Fruit fly (Drosophila melanogaster) whole organism, embryonic: ENCODE results near the gene Obp99a.

ENCODE experiments used
- Bdp1 ChIP-seq: fragments of 200-800 bp; sonication (Bioruptor generic); optimal IDR thresholded peaks from 3 replicates; lab custom pipeline; 2016; ENCODE audit warnings: missing biosample characterization, missing genetic modification characterization
- CG10366 ChIP-seq: fragments of 200-800 bp; sonication (Bioruptor generic); IDR thresholded peaks from 2 replicates; pipeline ENCODE4 v1.3.6; 2022; ENCODE audit warnings: missing biosample characterization, missing genetic modification characterization
- CG13424 ChIP-seq: fragments of 200-800 bp; sonication (Bioruptor generic); optimal IDR thresholded peaks from 2 replicates; lab custom pipeline; 2019; ENCODE audit warnings: missing biosample characterization, mild to moderate bottlenecking, missing genetic modification characterization, moderate library complexity
- CG14014 ChIP-seq: fragments of 200-800 bp; sonication (Bioruptor generic); IDR thresholded peaks from 2 replicates; pipeline ENCODE4 v1.3.6; 2022; ENCODE audit warnings: missing biosample characterization, missing genetic modification characterization
- CG15479 ChIP-seq: fragments of 200-800 bp; sonication (Bioruptor generic); optimal IDR thresholded peaks from 3 replicates; lab custom pipeline; 2019; ENCODE audit warnings: missing biosample characterization, mild to moderate bottlenecking, missing genetic modification characterization, moderate library complexity
- CG15514 ChIP-seq: fragments of 200-800 bp; sonication (Bioruptor generic); optimal IDR thresholded peaks from 3 replicates; lab custom pipeline; 2017; ENCODE audit warnings: missing biosample characterization, missing genetic modification characterization, mild to moderate bottlenecking, moderate library complexity, missing genetic modification reagents
- CG17385 ChIP-seq: fragments of 200-800 bp; sonication (Bioruptor generic); optimal IDR thresholded peaks from 3 replicates; lab custom pipeline; 2018; ENCODE audit warnings: missing biosample characterization, mild to moderate bottlenecking, missing genetic modification characterization
- CG2202 ChIP-seq: fragments of 200-800 bp; sonication (Bioruptor generic); optimal IDR thresholded peaks from 2 replicates; lab custom pipeline; 2018; ENCODE audit warnings: missing biosample characterization, mild to moderate bottlenecking, missing genetic modification characterization
- CG2712 ChIP-seq: fragments of 200-800 bp; optimal IDR thresholded peaks from 3 replicates; lab custom pipeline; 2019; ENCODE audit warnings: missing biosample characterization, mild to moderate bottlenecking, missing genetic modification characterization, moderate library complexity
- CG34224 ChIP-seq: fragments of 200-800 bp; sonication (Bioruptor generic); IDR thresholded peaks from 3 replicates; pipeline ENCODE4 v1.3.6; 2022; ENCODE audit warnings: missing biosample characterization, missing genetic modification characterization; ENCODE audit not compliant: partially characterized antibody
- CG34376 ChIP-seq: fragments of 200-800 bp; sonication (Bioruptor generic); optimal IDR thresholded peaks from 2 replicates; lab custom pipeline; 2018; ENCODE audit warnings: missing biosample characterization, mild to moderate bottlenecking, missing genetic modification characterization
- CG6689 ChIP-seq: fragments of 200-800 bp; sonication (Bioruptor generic); IDR thresholded peaks from 2 replicates; pipeline ENCODE4 v1.3.6; 2022; ENCODE audit warnings: missing biosample characterization, missing genetic modification characterization
- D19A ChIP-seq: fragments of 200-800 bp; optimal IDR thresholded peaks from 3 replicates; lab custom pipeline; 2019; ENCODE audit warnings: missing biosample characterization, mild to moderate bottlenecking, missing genetic modification characterization, moderate library complexity
- Dek ChIP-seq: fragments of 200-800 bp; sonication (Bioruptor generic); optimal IDR thresholded peaks from 3 replicates; lab custom pipeline; 2019; ENCODE audit warnings: missing biosample characterization, mild to moderate bottlenecking, missing genetic modification characterization, moderate library complexity
- Eip74EF ChIP-seq, 2 experiments: fragments of 200-800 bp in 1 of 2; fragments of >200 bp in 1 of 2; sonication (Bioruptor generic) in 1 of 2; optimal IDR thresholded peaks; 2 replicates each; lab custom pipeline; 2017 to 2019; ENCODE audit warnings: missing biosample characterization in 2 of 2, missing genetic modification characterization in 2 of 2, mild to moderate bottlenecking in 1 of 2, moderate library complexity in 1 of 2
- Hmx ChIP-seq: fragments of 200-800 bp; sonication (Bioruptor generic); optimal IDR thresholded peaks from 2 replicates; lab custom pipeline; 2016; ENCODE audit warnings: missing biosample characterization, missing genetic modification characterization
- Lhr ChIP-seq: fragments of 200-800 bp; sonication (Bioruptor generic); optimal IDR thresholded peaks from 3 replicates; lab custom pipeline; 2017; ENCODE audit warnings: mild to moderate bottlenecking, missing biosample characterization, missing genetic modification reagents, missing genetic modification characterization
- MESR4 ChIP-seq: fragments of 200-800 bp; sonication (Bioruptor generic); optimal IDR thresholded peaks from 2 replicates; lab custom pipeline; 2018; ENCODE audit warnings: missing biosample characterization, mild to moderate bottlenecking, missing genetic modification characterization, moderate library complexity
- Side ChIP-seq: fragments of 200-800 bp; sonication (Bioruptor generic); optimal IDR thresholded peaks from 2 replicates; lab custom pipeline; 2016; ENCODE audit warnings: missing biosample characterization, missing genetic modification characterization
- Sin3A ChIP-seq: fragments of >200 bp; optimal IDR thresholded peaks from 2 replicates; lab custom pipeline; 2018
- Ssrp ChIP-seq: fragments of 200-800 bp; sonication (Bioruptor generic); optimal IDR thresholded peaks from 2 replicates; lab custom pipeline; 2018; ENCODE audit warnings: missing biosample characterization, mild to moderate bottlenecking, missing genetic modification characterization, moderate library complexity
- aop ChIP-seq: fragments of 200-800 bp; sonication (Bioruptor generic); IDR thresholded peaks from 2 replicates; pipeline ENCODE4 v1.3.6; 2022; ENCODE audit warnings: missing biosample characterization, missing genetic modification characterization
- cg ChIP-seq: fragments of 200-800 bp; sonication (Bioruptor generic); optimal IDR thresholded peaks from 3 replicates; lab custom pipeline; 2019; ENCODE audit warnings: missing biosample characterization, mild to moderate bottlenecking, missing genetic modification characterization, moderate library complexity
- chinmo ChIP-seq: fragments of 200-800 bp; sonication (Bioruptor generic); IDR thresholded peaks from 4 replicates; pipeline ENCODE4 v1.3.6; 2022; ENCODE audit warnings: missing biosample characterization, missing genetic modification characterization; ENCODE audit not compliant: partially characterized antibody
- chn ChIP-seq: fragments of 200-800 bp; sonication (Bioruptor generic); optimal IDR thresholded peaks from 2 replicates; lab custom pipeline; 2016; ENCODE audit warnings: missing biosample characterization, missing genetic modification characterization
- crol ChIP-seq: fragments of 200-800 bp; sonication (Bioruptor generic); IDR thresholded peaks from 2 replicates; pipeline ENCODE4 v1.3.6; 2022; ENCODE audit warnings: missing biosample characterization, missing genetic modification characterization
- dmrt99B ChIP-seq: fragments of 200-800 bp; sonication (Bioruptor generic); optimal IDR thresholded peaks from 2 replicates; lab custom pipeline; 2018; ENCODE audit warnings: missing biosample characterization, mild to moderate bottlenecking, missing genetic modification characterization, moderate library complexity
- dysf ChIP-seq: fragments of 200-800 bp; sonication (Bioruptor generic); IDR thresholded peaks from 3 replicates; pipeline ENCODE4 v1.3.6; 2022; ENCODE audit warnings: missing biosample characterization, missing genetic modification characterization
- emc ChIP-seq: fragments of 200-800 bp; sonication (Bioruptor generic); optimal IDR thresholded peaks from 2 replicates; lab custom pipeline; 2016; ENCODE audit warnings: missing biosample characterization, missing genetic modification characterization
- exex ChIP-seq: fragments of 200-800 bp; sonication (Bioruptor generic); optimal IDR thresholded peaks from 4 replicates; lab custom pipeline; 2018; ENCODE audit warnings: missing biosample characterization, mild to moderate bottlenecking, missing genetic modification characterization, moderate library complexity
- gem ChIP-seq: fragments of 200-800 bp; sonication (Bioruptor generic); optimal IDR thresholded peaks from 2 replicates; lab custom pipeline; 2019; ENCODE audit warnings: missing biosample characterization, mild to moderate bottlenecking, missing genetic modification characterization, moderate library complexity
- kay ChIP-seq: fragments of 200-800 bp; sonication (Bioruptor generic); optimal IDR thresholded peaks from 2 replicates; lab custom pipeline; 2016; ENCODE audit warnings: missing biosample characterization, missing genetic modification characterization
- klu ChIP-seq: fragments of 200-800 bp; sonication (Bioruptor generic); IDR thresholded peaks from 2 replicates; pipeline ENCODE4 v1.3.6; 2022; ENCODE audit warnings: missing biosample characterization, missing genetic modification characterization
- mld ChIP-seq: fragments of 200-800 bp; sonication (Bioruptor generic); IDR thresholded peaks from 3 replicates; pipeline ENCODE4 v1.3.6; 2022; ENCODE audit warnings: missing biosample characterization, missing genetic modification characterization; ENCODE audit not compliant: partially characterized antibody
- nerfin-1 ChIP-seq: fragments of 200-800 bp; sonication (Bioruptor generic); optimal IDR thresholded peaks from 3 replicates; lab custom pipeline; 2019; ENCODE audit warnings: missing biosample characterization, mild to moderate bottlenecking, missing genetic modification characterization, moderate library complexity
- org-1 ChIP-seq: fragments of 200-800 bp; sonication (Bioruptor generic); optimal IDR thresholded peaks from 2 replicates; lab custom pipeline; 2017; ENCODE audit warnings: missing biosample characterization, missing genetic modification characterization
- pho ChIP-seq: fragments of 200-800 bp; sonication (Bioruptor generic); optimal IDR thresholded peaks from 2 replicates; lab custom pipeline; 2016; ENCODE audit warnings: missing biosample characterization, missing genetic modification characterization
- phol ChIP-seq: fragments of 200-800 bp; sonication (Bioruptor generic); optimal IDR thresholded peaks from 3 replicates; lab custom pipeline; 2018; ENCODE audit warnings: missing biosample characterization, mild to moderate bottlenecking, missing genetic modification characterization, moderate library complexity
- pnt ChIP-seq: fragments of 200-800 bp; sonication (Bioruptor generic); optimal IDR thresholded peaks from 3 replicates; lab custom pipeline; 2016; ENCODE audit warnings: missing biosample characterization, missing genetic modification characterization
- salm ChIP-seq: fragments of 200-800 bp; sonication (Bioruptor generic); optimal IDR thresholded peaks from 2 replicates; lab custom pipeline; 2018; ENCODE audit warnings: missing biosample characterization, mild to moderate bottlenecking, missing genetic modification characterization
- shn ChIP-seq: fragments of 200-800 bp; sonication (Bioruptor generic); optimal IDR thresholded peaks from 3 replicates; lab custom pipeline; 2016; ENCODE audit warnings: missing biosample characterization, missing genetic modification characterization
- stwl ChIP-seq: fragments of 200-800 bp; sonication (Bioruptor generic); optimal IDR thresholded peaks from 3 replicates; lab custom pipeline; 2018; ENCODE audit warnings: missing biosample characterization, mild to moderate bottlenecking, missing genetic modification characterization, moderate library complexity
- sug ChIP-seq: fragments of 200-800 bp; optimal IDR thresholded peaks from 2 replicates; lab custom pipeline; 2019; ENCODE audit warnings: missing biosample characterization, mild to moderate bottlenecking, missing genetic modification characterization, moderate library complexity
- tup ChIP-seq: fragments of 200-800 bp; sonication (Bioruptor generic); optimal IDR thresholded peaks from 2 replicates; lab custom pipeline; 2016; ENCODE audit warnings: missing biosample characterization, mild to moderate bottlenecking, missing genetic modification characterization, moderate library complexity

The Obp99a gene

DNA sequence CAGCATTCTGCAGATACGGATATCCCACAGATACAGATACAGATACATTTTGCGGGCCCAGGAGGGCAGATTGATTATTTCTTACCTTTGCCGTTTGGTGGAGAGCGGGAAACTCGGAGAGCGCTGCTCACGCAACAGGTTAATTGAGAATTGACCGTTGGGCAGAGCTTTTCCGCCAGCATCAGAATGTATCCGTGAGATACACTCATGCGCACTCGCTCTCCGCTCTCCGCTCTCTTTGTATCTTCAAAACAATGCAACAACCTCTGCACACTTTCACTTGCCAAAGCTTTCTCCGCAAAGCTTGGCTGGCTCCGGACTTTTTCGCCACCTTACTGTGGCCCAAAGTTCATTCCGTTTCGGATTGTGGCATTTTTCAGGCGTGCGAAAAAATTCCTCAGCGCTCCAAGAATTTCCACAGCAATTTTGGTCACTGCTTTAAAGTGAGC, 10.7 kb downstream of the Obp99a start, which contains the start of the genes CG7582 and Gycalpha99B (continued):
- TF ChIP-seq CG14014 (GFP tag; lab: Robert Waterston, UW) (no peak), CG6689 (GFP tag; lab: Robert Waterston, UW) (peak; percentile 82), CG34224 (GFP tag; lab: Robert Waterston, UW) (0 out of 3 replicates have a peak, but pooled peaks have one; percentile 13), CG15514 (GFP tag; lab: Kevin White, UChicago) (no peak), kay (GFP tag; lab: Kevin White, UChicago) (no peak), exex (tag; lab: Kevin White, UChicago) (no peak), Sin3A (lab: Kevin White, UChicago) (no peak), klu (GFP tag; lab: Robert Waterston, UW) (no peak), chinmo (GFP tag; lab: Robert Waterston, UW) (peak; percentile 91; the same call in 2 of the 4 replicates), stwl (tag; lab: Kevin White, UChicago) (no peak), MESR4 (GFP tag; lab: Kevin White, UChicago) (no peak), CG17385 (GFP tag; lab: Kevin White, UChicago) (no peak), org-1 (GFP tag; lab: Kevin White, UChicago) (no peak), aop (no peak)

dm6 chr3R:29686698-29687097, 15.2 kb downstream of the Obp99a start:
- TF ChIP-seq chinmo (GFP tag; lab: Robert Waterston, UW), result 0 out of 4 replicates have a peak, but pooled peaks have one; percentile 60
- 0 out of 3 replicates have a peak, but pooled peaks have one; percentile 7 for TF ChIP-seq dysf (GFP tag; lab: Robert Waterston, UW)
- TF ChIP-seq pho (GFP tag; lab: Kevin White, UChicago), result no peak
- peak; percentile 20 for TF ChIP-seq sug (tag; lab: Kevin White, UChicago)
- TF ChIP-seq Eip74EF (GFP tag; optimal IDR thresholded peaks at IDR 0.05; lab: Kevin White, UChicago), result peak in 1 of 2 experiments; percentile 6
- no peak for TF ChIP-seq CG10366 (GFP tag; lab: Robert Waterston, UW)
- TF ChIP-seq Dek (tag; lab: Kevin White, UChicago), result no peak
- no peak for TF ChIP-seq mld
- TF ChIP-seq CG34376, result peak; percentile 59
- no peak for TF ChIP-seq chn (GFP tag; lab: Kevin White, UChicago)
- TF ChIP-seq emc (GFP tag; lab: Kevin White, UChicago), result no peak
- TF ChIP-seq Side (GFP tag; lab: Kevin White, UChicago), result no peak
- no peak for TF ChIP-seq CG2202
- no peak for TF ChIP-seq Hmx (GFP tag; lab: Kevin White, UChicago)
- no peak for TF ChIP-seq Lhr (GFP tag; lab: Kevin White, UChicago)
- TF ChIP-seq CG2712 (tag; lab: Kevin White, UChicago), result no peak
- TF ChIP-seq tup (GFP tag; lab: Kevin White, UChicago), result no peak

dm6 chr3R:29689211-29689610, 17.8 kb downstream of the Obp99a start, which contains the start of gene Obp99c:
Gene Obp99c, minus strand, starts transcription at chr3R:29689311.
- TF ChIP-seq gem (no peak), dmrt99B (peak; percentile 19)
- TF ChIP-seq, all 482 proteins: peak for 1

DNA sequence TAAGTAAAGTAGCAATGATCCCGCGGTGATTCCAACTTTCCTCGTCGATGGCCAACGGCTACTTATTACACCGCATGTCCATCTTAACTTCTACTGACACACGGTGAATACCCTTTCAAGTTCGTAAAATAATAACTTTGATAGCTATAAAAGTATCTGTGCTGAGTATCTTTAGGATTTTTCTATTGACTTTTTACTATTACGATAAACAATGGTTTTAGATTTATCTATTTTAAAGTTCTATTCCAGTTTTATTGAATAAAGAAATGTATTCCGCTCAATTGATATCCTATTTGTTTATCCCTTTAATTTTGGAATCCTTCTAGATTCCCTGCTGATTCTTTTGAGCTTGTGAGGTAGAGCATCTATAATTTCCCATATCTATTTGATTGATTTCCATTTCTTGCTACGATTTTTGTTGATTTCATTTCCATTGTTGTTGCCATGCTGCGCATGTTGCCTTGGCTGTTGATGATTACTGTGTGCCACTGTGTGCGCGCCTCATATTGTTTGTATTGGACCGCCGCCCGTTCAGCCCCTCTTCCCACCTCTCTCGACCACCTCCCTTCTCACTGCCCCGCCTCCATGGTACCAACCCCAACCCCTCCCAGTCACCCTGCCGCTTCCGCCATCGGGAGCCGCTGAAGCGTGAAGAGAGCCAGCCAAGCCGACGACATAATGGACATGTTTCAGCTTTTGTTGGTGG, 18.5 kb downstream of the Obp99a start:
- TF ChIP-seq phol, result peak; percentile 17
- no peak for TF ChIP-seq nerfin-1 (tag; lab: Kevin White, UChicago)
- TF ChIP-seq pnt (GFP tag; lab: Kevin White, UChicago), result no peak
- no peak for TF ChIP-seq salm (tag; lab: Kevin White, UChicago)
- TF ChIP-seq crol (GFP tag; lab: Robert Waterston, UW), result peak; percentile 96
- no peak for TF ChIP-seq Bdp1
- TF ChIP-seq sug (tag; lab: Kevin White, UChicago), result no peak
- no peak for TF ChIP-seq CG13424
- TF ChIP-seq shn (GFP tag; lab: Kevin White, UChicago), result no peak
- TF ChIP-seq CG15479 (GFP tag; lab: Kevin White, UChicago), result no peak
- no peak for TF ChIP-seq cg
- TF ChIP-seq Ssrp, result no peak
- TF ChIP-seq chinmo (GFP tag; lab: Robert Waterston, UW), result 0 out of 4 replicates have a peak, but pooled peaks have one; percentile 56
- TF ChIP-seq D19A (tag; lab: Kevin White, UChicago), result peak; percentile 93
